Worm (Caenorhabditis elegans) whole organism, mixed stage, embryonic: ENCODE results near the gene rcan-1.

Experiments
- elt-1 ChIP-seq: sonication (generic microtip); optimal IDR thresholded peaks from 2 replicates; lab custom pipeline; 2017; ENCODE audit warnings: missing genetic modification characterization, mild to moderate bottlenecking, missing compliant biosample characterization, antibody characterized with exemption, moderate library complexity, borderline replicate concordance; ENCODE audit not compliant: insufficient read depth
- elt-3 ChIP-seq: fragments of 150-350 bp; optimal IDR thresholded peaks from 2 replicates; lab custom pipeline; 2014; ENCODE audit warnings: missing biosample characterization, missing genetic modification characterization
- lin-13 ChIP-seq: fragments of 150-350 bp; optimal IDR thresholded peaks from 2 replicates; lab custom pipeline; 2014; ENCODE audit warnings: missing biosample characterization, missing genetic modification characterization
- mab-5 ChIP-seq: fragments of 150-350 bp; optimal IDR thresholded peaks from 2 replicates; lab custom pipeline; 2014; ENCODE audit warnings: missing biosample characterization, missing genetic modification characterization
- mls-2 ChIP-seq: sonication (generic microtip); optimal IDR thresholded peaks from 2 replicates; lab custom pipeline; 2016; ENCODE audit warnings: mild to moderate bottlenecking, missing genetic modification characterization, moderate library complexity, missing compliant biosample characterization
- nhr-76 ChIP-seq: sonication (generic microtip); optimal IDR thresholded peaks from 2 replicates; lab custom pipeline; 2017; ENCODE audit warnings: missing biosample characterization, missing genetic modification characterization
- pha-4 ChIP-seq: fragments of 150-350 bp; optimal IDR thresholded peaks from 2 replicates; lab custom pipeline; 2018; ENCODE audit warnings: missing biosample characterization, missing genetic modification reagents, missing genetic modification characterization
- snpc-4 ChIP-seq: fragments of 150-350 bp; optimal IDR thresholded peaks from 2 replicates; lab custom pipeline; 2014; ENCODE audit warnings: missing biosample characterization, missing genetic modification characterization
- sptf-1 ChIP-seq: sonication (generic microtip); optimal IDR thresholded peaks from 2 replicates; lab custom pipeline; 2017; ENCODE audit warnings: mild to moderate bottlenecking, missing genetic modification characterization, moderate library complexity, missing compliant biosample characterization
- unc-39 ChIP-seq: fragments of 150-350 bp; optimal IDR thresholded peaks from 2 replicates; lab custom pipeline; 2014; ENCODE audit warnings: missing biosample characterization, missing genetic modification characterization
- unc-62 ChIP-seq: fragments of 150-350 bp; optimal IDR thresholded peaks from 2 replicates; lab custom pipeline; 2014; ENCODE audit warnings: missing biosample characterization, missing genetic modification reagents, missing genetic modification characterization
- zip-8 ChIP-seq: fragments of 150-350 bp; optimal IDR thresholded peaks from 2 replicates; lab custom pipeline; 2014; ENCODE audit warnings: missing biosample characterization, missing genetic modification characterization
- ztf-11 ChIP-seq: fragments of 150-350 bp; optimal IDR thresholded peaks from 2 replicates; lab custom pipeline; 2014; ENCODE audit warnings: missing biosample characterization, missing genetic modification characterization

ce11 chrIII:5635179-5635578, 48.7 kb downstream of the rcan-1 start, which contains the start of gene ckk-1:
- no peak for TF ChIP-seq mls-2 (tag; lab: Kevin White, UChicago)
- TF ChIP-seq zip-8 (tag; lab: Kevin White, UChicago) = no peak
- TF ChIP-seq nhr-76 = no peak
- no peak for TF ChIP-seq unc-39 (tag; lab: Kevin White, UChicago)
- TF ChIP-seq unc-62 (GFP tag; lab: Kevin White, UChicago) = no peak
- no peak for TF ChIP-seq mab-5
- no peak for TF ChIP-seq ztf-11 (tag; lab: Kevin White, UChicago)
- no peak for TF ChIP-seq snpc-4 (tag; lab: Kevin White, UChicago)
- TF ChIP-seq lin-13 = no peak
- no peak for TF ChIP-seq pha-4 (tag; lab: Kevin White, UChicago)
- TF ChIP-seq sptf-1 (tag; lab: Kevin White, UChicago) = no peak
- TF ChIP-seq elt-3 (tag; lab: Kevin White, UChicago) = no peak
- no peak for TF ChIP-seq elt-1 (tag; lab: Kevin White, UChicago)
